Worm (Caenorhabditis elegans): ENCODE data around the gene spig-3.

- TF ChIP-seq ceh-13 (GFP tag; optimal IDR thresholded peaks at IDR 0.05), result no peak
- no peak for TF ChIP-seq ama-1 (optimal IDR thresholded peaks at IDR 0.05)
- TF ChIP-seq F13C5.2 (tag; optimal IDR thresholded peaks at IDR 0.05), result no peak
- TF ChIP-seq pes-1 (GFP tag; IDR thresholded peaks at IDR 0.05), result no peak
- no peak for TF ChIP-seq scrt-1 (GFP tag; IDR thresholded peaks at IDR 0.05)
- TF ChIP-seq ets-7 (tag; optimal IDR thresholded peaks at IDR 0.05), result no peak
- no peak for TF ChIP-seq tbx-11 (GFP tag; IDR thresholded peaks at IDR 0.05)
- no peak for TF ChIP-seq flt-1 (GFP tag; IDR thresholded peaks at IDR 0.05)
- TF ChIP-seq sea-1 (GFP tag; conservative IDR thresholded peaks at IDR 0.05), result no peak
- TF ChIP-seq B0310.2 (tag; optimal IDR thresholded peaks at IDR 0.05), result no peak
- no peak for TF ChIP-seq hmbx-1 (tag; optimal IDR thresholded peaks at IDR 0.05)
- TF ChIP-seq tbx-37 (GFP tag; conservative IDR thresholded peaks at IDR 0.05), result no peak
- TF ChIP-seq hnd-1 (tag; optimal IDR thresholded peaks at IDR 0.05), result no peak
These were observed 18.2 kb upstream of the spig-3 start for ce11 chrV:14317621-14318020.

Data from whole organism, early embryonic.